Worm (Caenorhabditis elegans) whole organism, L2 larva: ENCODE results near the gene gna-1.
"Not testable (repeated sequence)": the region's sequence is repeated elsewhere in the genome, so short reads cannot be mapped to it uniquely, and the experiment has no call there.

Experiments used
- C34F6.9 ChIP-seq: fragments of 150-350 bp; optimal IDR thresholded peaks from 2 replicates; lab custom pipeline; 2014; ENCODE audit warnings: missing biosample characterization, missing genetic modification characterization
- F13H6.1 ChIP-seq: sonication (generic microtip); optimal IDR thresholded peaks from 2 replicates; lab custom pipeline; 2016; ENCODE audit warnings: missing genetic modification characterization, missing compliant biosample characterization
- R02D3.7 ChIP-seq: fragments of 150-350 bp; optimal IDR thresholded peaks from 2 replicates; lab custom pipeline; 2014; ENCODE audit warnings: missing biosample characterization, missing genetic modification characterization
- Y55F3AM.14 ChIP-seq: fragments of 200-800 bp; sonication (Bioruptor generic); optimal IDR thresholded peaks from 2 replicates; lab custom pipeline; 2018; ENCODE audit warnings: mild to moderate bottlenecking, missing genetic modification characterization, missing compliant biosample characterization
- ZK546.5 ChIP-seq: sonication (generic microtip); optimal IDR thresholded peaks from 2 replicates; lab custom pipeline; 2017; ENCODE audit warnings: missing biosample characterization, missing genetic modification characterization
- alr-1 ChIP-seq: fragments of 150-350 bp; optimal IDR thresholded peaks from 2 replicates; lab custom pipeline; 2014; ENCODE audit warnings: missing biosample characterization, missing genetic modification characterization
- aly-2 ChIP-seq: fragments of 150-350 bp; optimal IDR thresholded peaks from 2 replicates; lab custom pipeline; 2014; ENCODE audit warnings: missing biosample characterization, missing genetic modification characterization
- blmp-1 ChIP-seq: sonication (generic microtip); optimal IDR thresholded peaks from 2 replicates; lab custom pipeline; 2017; ENCODE audit warnings: missing genetic modification characterization, mild to moderate bottlenecking, missing compliant biosample characterization, antibody characterized with exemption, moderate library complexity; ENCODE audit not compliant: insufficient read depth
- ceh-16 ChIP-seq: fragments of 150-350 bp; optimal IDR thresholded peaks from 2 replicates; lab custom pipeline; 2014; ENCODE audit warnings: missing biosample characterization, missing genetic modification characterization
- crh-2 ChIP-seq: sonication (generic microtip); optimal IDR thresholded peaks from 2 replicates; lab custom pipeline; 2017; ENCODE audit warnings: missing biosample characterization, missing genetic modification characterization
- dmd-4 ChIP-seq: sonication (generic microtip); optimal IDR thresholded peaks from 2 replicates; lab custom pipeline; 2017; ENCODE audit warnings: missing biosample characterization, missing genetic modification characterization
- egl-27 ChIP-seq: sonication (generic microtip); optimal IDR thresholded peaks from 3 replicates; lab custom pipeline; 2017; ENCODE audit warnings: missing biosample characterization, missing genetic modification reagents, missing genetic modification characterization
- elt-3 ChIP-seq: sonication (generic microtip); optimal IDR thresholded peaks from 2 replicates; lab custom pipeline; 2017; ENCODE audit warnings: missing biosample characterization, missing genetic modification characterization
- fos-1 ChIP-seq: fragments of 150-350 bp; optimal IDR thresholded peaks from 2 replicates; lab custom pipeline; 2014; ENCODE audit warnings: missing biosample characterization, missing genetic modification characterization
- gmeb-1 ChIP-seq: fragments of 150-350 bp; optimal IDR thresholded peaks from 2 replicates; lab custom pipeline; 2014; ENCODE audit warnings: missing biosample characterization, missing genetic modification characterization
- lin-13 ChIP-seq: fragments of 150-350 bp; optimal IDR thresholded peaks from 2 replicates; lab custom pipeline; 2014; ENCODE audit warnings: missing biosample characterization, missing genetic modification reagents, missing genetic modification characterization
- lin-39 ChIP-seq: fragments of 150-350 bp; optimal IDR thresholded peaks from 2 replicates; lab custom pipeline; 2014; ENCODE audit warnings: missing biosample characterization, missing genetic modification reagents, missing genetic modification characterization
- lsy-2 ChIP-seq, 2 experiments: fragments of 150-350 bp in 1 of 2; sonication (generic microtip) in 1 of 2; optimal IDR thresholded peaks; 2 replicates each; lab custom pipeline; 2014 to 2017; ENCODE audit warnings: missing biosample characterization in 2 of 2, missing genetic modification characterization in 2 of 2
- mab-5 ChIP-seq: fragments of 150-350 bp; optimal IDR thresholded peaks from 2 replicates; lab custom pipeline; 2014; ENCODE audit warnings: missing biosample characterization, missing genetic modification characterization
- nhr-10 ChIP-seq: sonication (generic microtip); optimal IDR thresholded peaks from 2 replicates; lab custom pipeline; 2017; ENCODE audit warnings: missing biosample characterization, missing genetic modification characterization
- nhr-11 ChIP-seq: fragments of 150-350 bp; optimal IDR thresholded peaks from 2 replicates; lab custom pipeline; 2014; ENCODE audit warnings: missing biosample characterization, missing genetic modification characterization
- nhr-129 ChIP-seq: fragments of 150-350 bp; optimal IDR thresholded peaks from 2 replicates; lab custom pipeline; 2014; ENCODE audit warnings: missing biosample characterization, missing genetic modification characterization
- nhr-21 ChIP-seq: fragments of 150-350 bp; optimal IDR thresholded peaks from 2 replicates; lab custom pipeline; 2014; ENCODE audit warnings: missing biosample characterization, missing genetic modification characterization
- nhr-237 ChIP-seq: fragments of 150-350 bp; optimal IDR thresholded peaks from 2 replicates; lab custom pipeline; 2014; ENCODE audit warnings: missing biosample characterization, missing genetic modification characterization
- nhr-25 ChIP-seq: fragments of 150-350 bp; sonication (generic microtip); optimal IDR thresholded peaks from 3 replicates; lab custom pipeline; 2014; ENCODE audit warnings: missing biosample characterization, missing genetic modification characterization
- nhr-77 ChIP-seq: fragments of 150-350 bp; optimal IDR thresholded peaks from 2 replicates; lab custom pipeline; 2014; ENCODE audit warnings: missing biosample characterization, missing genetic modification characterization
- peb-1 ChIP-seq: fragments of 150-350 bp; optimal IDR thresholded peaks from 2 replicates; lab custom pipeline; 2014; ENCODE audit warnings: missing biosample characterization, missing genetic modification characterization
- sem-4 ChIP-seq: fragments of 150-350 bp; optimal IDR thresholded peaks from 2 replicates; lab custom pipeline; 2014; ENCODE audit warnings: missing biosample characterization, missing genetic modification reagents, missing genetic modification characterization
- skn-1 ChIP-seq: sonication (generic microtip); optimal IDR thresholded peaks from 2 replicates; lab custom pipeline; 2017; ENCODE audit warnings: missing biosample characterization, missing genetic modification characterization
- sma-3 ChIP-seq: sonication (generic microtip); optimal IDR thresholded peaks from 2 replicates; lab custom pipeline; 2016; ENCODE audit warnings: missing genetic modification reagents, missing genetic modification characterization, missing compliant biosample characterization
- sma-9 ChIP-seq, 2 experiments: fragments of 150-350 bp in 1 of 2; sonication (generic microtip) in 1 of 2; optimal IDR thresholded peaks; 2 replicates each; lab custom pipeline; 2014 to 2016; ENCODE audit warnings: missing genetic modification characterization in 2 of 2, mild to moderate bottlenecking in 1 of 2, missing biosample characterization in 1 of 2, missing compliant biosample characterization in 1 of 2, missing genetic modification reagents in 1 of 2, moderate library complexity in 1 of 2
- unc-39 ChIP-seq: fragments of 150-350 bp; optimal IDR thresholded peaks from 2 replicates; lab custom pipeline; 2014; ENCODE audit warnings: missing biosample characterization, missing genetic modification characterization
- unc-55 ChIP-seq: fragments of 150-350 bp; sonication (generic microtip); optimal IDR thresholded peaks from 3 replicates; lab custom pipeline; 2014; ENCODE audit warnings: missing biosample characterization, missing genetic modification reagents, missing genetic modification characterization
- unc-62 ChIP-seq: fragments of 150-350 bp; optimal IDR thresholded peaks from 2 replicates; lab custom pipeline; 2014; ENCODE audit warnings: missing biosample characterization, missing genetic modification reagents, missing genetic modification characterization
- ztf-4 ChIP-seq: fragments of 150-350 bp; optimal IDR thresholded peaks from 2 replicates; lab custom pipeline; 2014; ENCODE audit warnings: missing biosample characterization, missing genetic modification characterization

The gna-1 gene

DNA sequence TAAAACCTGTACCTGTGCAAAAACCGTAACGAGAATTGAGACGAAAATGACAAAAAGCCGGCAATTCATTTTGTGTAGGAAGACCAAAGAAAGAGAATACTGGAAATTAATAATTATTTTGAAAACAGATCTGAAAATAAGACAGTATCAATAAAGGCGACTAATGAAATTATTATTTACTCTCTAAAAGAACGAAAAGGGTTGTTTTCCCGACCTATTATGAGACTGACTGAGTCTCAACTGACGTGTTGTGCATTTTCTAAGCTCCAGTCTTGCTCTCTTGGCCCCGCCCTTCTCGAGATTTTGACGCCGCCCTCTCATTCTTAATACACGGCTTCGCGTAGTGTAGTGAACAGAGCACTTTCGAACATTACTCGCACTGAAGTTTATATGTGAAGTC, 30.1 kb upstream of the gna-1 start, which contains the start of gene K07C5.9:
TSS of gene K07C5.9 (minus strand) at position 101 of the 400 bp plus-strand sequence.
- TF ChIP-seq ZK546.5 (tag; lab: Kevin White, UChicago) = no peak
- TF ChIP-seq unc-62 = no peak
- no peak for TF ChIP-seq unc-39 (tag; lab: Kevin White, UChicago)
- no peak for TF ChIP-seq nhr-237 (tag; lab: Kevin White, UChicago)
- TF ChIP-seq R02D3.7 (tag; lab: Kevin White, UChicago) = no peak
- TF ChIP-seq dmd-4 (tag; lab: Kevin White, UChicago) = no peak
- no peak for TF ChIP-seq alr-1 (tag; lab: Kevin White, UChicago)

ce11 chrV:10342904-10343303, 23.0 kb upstream of the gna-1 start, which contains the start of gene K07C5.3:
Gene K07C5.3 (plus strand): TSS chrV:10343032.
- no peak for TF ChIP-seq ZK546.5 (tag; lab: Kevin White, UChicago)
- TF ChIP-seq dmd-4 (tag; lab: Kevin White, UChicago) = no peak
- TF ChIP-seq blmp-1 = no peak
- TF ChIP-seq elt-3 (tag; lab: Kevin White, UChicago) = no peak
- no peak for TF ChIP-seq peb-1 (tag; lab: Kevin White, UChicago)
- no peak for TF ChIP-seq unc-55 (GFP tag; lab: Kevin White, UChicago)
- no peak for TF ChIP-seq nhr-21 (tag; lab: Kevin White, UChicago)
- TF ChIP-seq crh-2 (tag; lab: Kevin White, UChicago) = no peak
- no peak for TF ChIP-seq aly-2 (tag; lab: Kevin White, UChicago)
- no peak for TF ChIP-seq ztf-4 (tag; lab: Kevin White, UChicago)
- no peak for TF ChIP-seq R02D3.7 (tag; lab: Kevin White, UChicago)
- TF ChIP-seq nhr-237 (tag; lab: Kevin White, UChicago) = no peak
- no peak for TF ChIP-seq egl-27
- TF ChIP-seq ceh-16 = no peak
- no peak for TF ChIP-seq mab-5

DNA sequence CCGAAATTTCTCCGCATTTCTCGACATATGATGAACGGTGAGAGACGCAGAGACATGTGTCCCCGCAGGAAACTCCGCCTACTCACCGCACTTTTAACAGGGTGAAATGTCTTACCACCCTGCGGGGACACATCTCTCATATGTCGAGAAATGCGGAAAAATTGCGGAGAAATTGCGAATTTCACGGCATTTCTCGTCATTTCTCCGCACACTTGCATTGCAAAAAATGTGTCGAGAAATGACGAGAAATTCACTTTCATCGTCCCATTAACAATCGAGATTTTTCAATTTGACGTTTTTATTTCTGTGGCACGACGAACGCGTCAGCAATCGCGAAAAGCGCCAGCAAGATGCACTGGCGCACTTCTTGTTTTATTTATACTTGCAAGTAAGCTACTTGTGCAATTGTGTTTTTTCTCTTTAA, 22.0 kb upstream of the gna-1 start, which contains the start of gene K07C5.13:
TSS of gene K07C5.13 (plus strand) at position 151 of the 424 bp plus-strand sequence.
- TF ChIP-seq sem-4 (tag; lab: Kevin White, UChicago) (peak; percentile 55), lin-13 (peak; percentile 62), nhr-129 (peak; percentile 45), C34F6.9 (tag; lab: Kevin White, UChicago) (peak; percentile 36), sma-9 (GFP tag; optimal IDR thresholded peaks at IDR 0.05; lab: Kevin White, UChicago) (peak; percentile 74), Y55F3AM.14 (peak; percentile 33), crh-2 (tag; lab: Kevin White, UChicago) (peak; percentile 31), lsy-2 (tag; optimal IDR thresholded peaks at IDR 0.05; lab: Kevin White, UChicago) (peak; percentile 42 to 61), sma-3 (peak; percentile 66), mab-5 (peak; percentile 30), unc-55 (GFP tag; lab: Kevin White, UChicago) (peak; percentile 42), nhr-25 (tag; lab: Kevin White, UChicago) (peak; percentile 27), gmeb-1 (tag; lab: Kevin White, UChicago) (peak; percentile 69), F13H6.1 (tag; lab: Kevin White, UChicago) (peak; percentile 77), blmp-1 (peak; percentile 4)
- TF ChIP-seq sma-9 (tag; optimal IDR thresholded peaks at IDR 0.05; lab: Kevin White, UChicago) = not testable (repeated sequence)

ce11 chrV:10339200-10339599, 19.2 kb upstream of the gna-1 start, which contains the start of gene K07C5.2:
Gene K07C5.2 (plus strand): TSS chrV:10339500.
- no peak for TF ChIP-seq unc-39 (tag; lab: Kevin White, UChicago)

ce11 chrV:10338305-10338992, 18.5 kb upstream of the gna-1 start, which contains the start of gene arx-2:
Gene arx-2 (minus strand): TSS chrV:10338355.
- TF ChIP-seq R02D3.7 (tag; lab: Kevin White, UChicago) (no peak), egl-27 (no peak), lin-13 (peak; percentile 30), nhr-77 (tag; lab: Kevin White, UChicago) (no peak), blmp-1 (no peak), ztf-4 (tag; lab: Kevin White, UChicago) (no peak), skn-1 (no peak), gmeb-1 (tag; lab: Kevin White, UChicago) (no peak), mab-5 (no peak), elt-3 (tag; lab: Kevin White, UChicago) (no peak), F13H6.1 (tag; lab: Kevin White, UChicago) (no peak), lsy-2 (tag; optimal IDR thresholded peaks at IDR 0.05; lab: Kevin White, UChicago) (peak in 1 of 2 experiments; percentile 66), nhr-237 (tag; lab: Kevin White, UChicago) (no peak), nhr-11 (tag; lab: Kevin White, UChicago) (no peak), C34F6.9 (tag; lab: Kevin White, UChicago) (peak; percentile 65), sma-3 (no peak), nhr-10 (tag; lab: Kevin White, UChicago) (no peak), fos-1 (tag; lab: Kevin White, UChicago) (peak; percentile 32), lin-39 (no peak)
- TF ChIP-seq, all 48 proteins: peak for 4
